Fruit fly (Drosophila melanogaster) whole organism, embryonic: ENCODE results near the gene Hrb98DE.

Experiments
- Asciz ChIP-seq: fragments of 200-800 bp; sonication (Bioruptor generic); optimal IDR thresholded peaks from 2 replicates; lab custom pipeline; 2017; ENCODE audit warnings: missing biosample characterization, mild to moderate bottlenecking, missing genetic modification characterization, missing genetic modification reagents
- Atf6 ChIP-seq: fragments of 200-800 bp; sonication (Bioruptor generic); IDR thresholded peaks from 2 replicates; pipeline ENCODE4 v1.3.6; 2022; ENCODE audit warnings: missing biosample characterization, missing genetic modification characterization
- Bdp1 ChIP-seq: fragments of 200-800 bp; sonication (Bioruptor generic); optimal IDR thresholded peaks from 3 replicates; lab custom pipeline; 2016; ENCODE audit warnings: missing biosample characterization, missing genetic modification characterization
- BtbVII ChIP-seq: fragments of 200-800 bp; sonication (Bioruptor generic); optimal IDR thresholded peaks from 3 replicates; lab custom pipeline; 2017; ENCODE audit warnings: missing biosample characterization, mild to moderate bottlenecking, missing genetic modification characterization
- CG11398 ChIP-seq: fragments of 200-800 bp; sonication (Bioruptor generic); optimal IDR thresholded peaks from 2 replicates; lab custom pipeline; 2016; ENCODE audit warnings: missing biosample characterization, missing genetic modification characterization
- CG12155 ChIP-seq: fragments of 200-800 bp; sonication (Bioruptor generic); optimal IDR thresholded peaks from 3 replicates; lab custom pipeline; 2016; ENCODE audit warnings: missing biosample characterization, missing genetic modification characterization
- CG12769 ChIP-seq: fragments of 200-800 bp; sonication (Bioruptor generic); optimal IDR thresholded peaks from 2 replicates; lab custom pipeline; 2019; ENCODE audit warnings: missing biosample characterization, mild to moderate bottlenecking, missing genetic modification characterization, moderate library complexity
- CG14965 ChIP-seq: fragments of 200-800 bp; sonication (Bioruptor generic); optimal IDR thresholded peaks from 2 replicates; lab custom pipeline; 2016; ENCODE audit warnings: missing biosample characterization, missing genetic modification characterization, borderline replicate concordance
- CG15696 ChIP-seq: fragments of 200-800 bp; sonication (Bioruptor generic); optimal IDR thresholded peaks from 2 replicates; lab custom pipeline; 2019; ENCODE audit warnings: missing biosample characterization, mild to moderate bottlenecking, missing genetic modification characterization, moderate library complexity
- CG16813 ChIP-seq: fragments of 200-800 bp; sonication (Bioruptor generic); IDR thresholded peaks from 3 replicates; pipeline ENCODE4 v1.3.6; 2022; ENCODE audit warnings: missing biosample characterization, missing genetic modification characterization; ENCODE audit not compliant: partially characterized antibody
- CG17186 ChIP-seq: fragments of 200-800 bp; sonication (Bioruptor generic); optimal IDR thresholded peaks from 3 replicates; lab custom pipeline; 2017; ENCODE audit warnings: missing biosample characterization, missing genetic modification reagents, missing genetic modification characterization
- CG17328 ChIP-seq: fragments of 200-800 bp; sonication (Bioruptor generic); IDR thresholded peaks from 2 replicates; pipeline ENCODE4 v1.3.6; 2022; ENCODE audit warnings: missing biosample characterization, missing genetic modification characterization
- CG18619 ChIP-seq: fragments of 200-800 bp; sonication (Bioruptor generic); optimal IDR thresholded peaks from 3 replicates; lab custom pipeline; 2017; ENCODE audit warnings: missing biosample characterization, mild to moderate bottlenecking, missing genetic modification characterization
- CG2712 ChIP-seq: fragments of 200-800 bp; optimal IDR thresholded peaks from 3 replicates; lab custom pipeline; 2019; ENCODE audit warnings: missing biosample characterization, mild to moderate bottlenecking, missing genetic modification characterization, moderate library complexity
- CG2875 ChIP-seq: fragments of 200-800 bp; sonication (Bioruptor generic); optimal IDR thresholded peaks from 2 replicates; lab custom pipeline; 2017; ENCODE audit warnings: missing biosample characterization, mild to moderate bottlenecking, missing genetic modification characterization, missing genetic modification reagents
- CG31441 ChIP-seq: fragments of 200-800 bp; sonication (Bioruptor generic); IDR thresholded peaks from 2 replicates; pipeline ENCODE4 v1.3.6; 2022; ENCODE audit warnings: missing biosample characterization, missing genetic modification characterization
- CG32767 ChIP-seq: fragments of 200-800 bp; sonication (Bioruptor generic); IDR thresholded peaks from 2 replicates; pipeline ENCODE4 v1.3.6; 2022; ENCODE audit warnings: missing biosample characterization, missing genetic modification characterization
- CG4282 ChIP-seq: fragments of 200-800 bp; sonication (Bioruptor generic); optimal IDR thresholded peaks from 2 replicates; lab custom pipeline; 2016; ENCODE audit warnings: missing biosample characterization, missing genetic modification characterization
- CG4424 ChIP-seq: fragments of 200-800 bp; sonication (Bioruptor generic); optimal IDR thresholded peaks from 3 replicates; lab custom pipeline; 2016; ENCODE audit warnings: missing biosample characterization, missing genetic modification characterization
- CG5953 ChIP-seq: fragments of 200-800 bp; sonication (Bioruptor generic); IDR thresholded peaks from 2 replicates; pipeline ENCODE4 v1.3.6; 2022; ENCODE audit warnings: missing biosample characterization, missing genetic modification characterization
- CG6765 ChIP-seq: fragments of 200-800 bp; sonication (Bioruptor generic); optimal IDR thresholded peaks from 3 replicates; lab custom pipeline; 2017; ENCODE audit warnings: missing biosample characterization, mild to moderate bottlenecking, missing genetic modification characterization
- CG7745 ChIP-seq: fragments of 200-800 bp; sonication (Bioruptor generic); optimal IDR thresholded peaks from 2 replicates; lab custom pipeline; 2018; ENCODE audit warnings: missing biosample characterization, mild to moderate bottlenecking, missing genetic modification characterization, moderate library complexity
- CG7963 ChIP-seq: fragments of 200-800 bp; sonication (Bioruptor generic); IDR thresholded peaks from 3 replicates; pipeline ENCODE4 v1.3.6; 2022; ENCODE audit warnings: missing biosample characterization, missing genetic modification characterization; ENCODE audit not compliant: partially characterized antibody
- CG8944 ChIP-seq: fragments of 200-800 bp; sonication (Bioruptor generic); optimal IDR thresholded peaks from 3 replicates; lab custom pipeline; 2016; ENCODE audit warnings: missing biosample characterization, missing genetic modification characterization
- CG9609 ChIP-seq: fragments of 200-800 bp; sonication (Bioruptor generic); optimal IDR thresholded peaks from 3 replicates; lab custom pipeline; 2016; ENCODE audit warnings: missing biosample characterization, missing genetic modification characterization
- CTCF ChIP-seq: fragments of 200-800 bp; sonication (Bioruptor generic); optimal IDR thresholded peaks from 2 replicates; lab custom pipeline; 2017; ENCODE audit warnings: missing biosample characterization, mild to moderate bottlenecking, missing genetic modification characterization, moderate library complexity
- D19A ChIP-seq: fragments of 200-800 bp; optimal IDR thresholded peaks from 3 replicates; lab custom pipeline; 2019; ENCODE audit warnings: missing biosample characterization, mild to moderate bottlenecking, missing genetic modification characterization, moderate library complexity
- D19B ChIP-seq: fragments of 200-800 bp; sonication (Bioruptor generic); optimal IDR thresholded peaks from 2 replicates; lab custom pipeline; 2017; ENCODE audit warnings: missing biosample characterization, mild to moderate bottlenecking, missing genetic modification characterization
- Ets65A ChIP-seq: fragments of 200-800 bp; sonication (Bioruptor generic); peaks from one replicate; lab custom pipeline; 2016; ENCODE audit warnings: missing biosample characterization, missing genetic modification characterization
- Fer3 ChIP-seq: fragments of 200-800 bp; sonication (Bioruptor generic); optimal IDR thresholded peaks from 2 replicates; lab custom pipeline; 2018; ENCODE audit warnings: missing biosample characterization, mild to moderate bottlenecking, missing genetic modification characterization, moderate library complexity
- HLHmδ ChIP-seq: fragments of 200-800 bp; sonication (Bioruptor generic); optimal IDR thresholded peaks from 2 replicates; lab custom pipeline; 2018; ENCODE audit warnings: missing biosample characterization, mild to moderate bottlenecking, missing genetic modification characterization, moderate library complexity
- Med ChIP-seq: fragments of 200-800 bp; sonication (Bioruptor generic); peaks from one replicate; lab custom pipeline; 2016; ENCODE audit warnings: missing biosample characterization, missing genetic modification characterization, mild to moderate bottlenecking, inconsistent platforms, moderate library complexity
- Oaz ChIP-seq: fragments of 200-800 bp; sonication (Bioruptor generic); IDR thresholded peaks from 2 replicates; pipeline ENCODE4 v1.3.6; 2022; ENCODE audit warnings: missing biosample characterization, missing genetic modification characterization
- Spps ChIP-seq: fragments of 200-800 bp; sonication (Bioruptor generic); optimal IDR thresholded peaks from 2 replicates; lab custom pipeline; 2018; ENCODE audit warnings: missing biosample characterization, mild to moderate bottlenecking, missing genetic modification characterization
- Sry-δ ChIP-seq: fragments of 200-800 bp; sonication (Bioruptor generic); optimal IDR thresholded peaks from 2 replicates; lab custom pipeline; 2016; ENCODE audit warnings: missing biosample characterization, missing genetic modification characterization
- ap ChIP-seq: fragments of 200-800 bp; sonication (Bioruptor generic); IDR thresholded peaks from 2 replicates; pipeline ENCODE4 v1.3.6; 2022; ENCODE audit warnings: missing biosample characterization, missing genetic modification characterization
- da ChIP-seq: fragments of 200-800 bp; sonication (Bioruptor generic); optimal IDR thresholded peaks from 2 replicates; lab custom pipeline; 2016; ENCODE audit warnings: missing biosample characterization, missing genetic modification characterization
- dysf ChIP-seq: fragments of 200-800 bp; sonication (Bioruptor generic); IDR thresholded peaks from 3 replicates; pipeline ENCODE4 v1.3.6; 2022; ENCODE audit warnings: missing biosample characterization, missing genetic modification characterization
- gcm ChIP-seq: fragments of 200-800 bp; sonication (Bioruptor generic); optimal IDR thresholded peaks from 2 replicates; lab custom pipeline; 2019; ENCODE audit warnings: missing biosample characterization, mild to moderate bottlenecking, missing genetic modification characterization, moderate library complexity
- gem ChIP-seq: fragments of 200-800 bp; sonication (Bioruptor generic); optimal IDR thresholded peaks from 2 replicates; lab custom pipeline; 2019; ENCODE audit warnings: missing biosample characterization, mild to moderate bottlenecking, missing genetic modification characterization, moderate library complexity
- gro ChIP-seq: fragments of 200-800 bp; sonication (Bioruptor generic); optimal IDR thresholded peaks from 2 replicates; lab custom pipeline; 2016; ENCODE audit warnings: missing biosample characterization, missing genetic modification characterization
- gsb ChIP-seq: fragments of 200-800 bp; sonication (Bioruptor generic); IDR thresholded peaks from 2 replicates; pipeline ENCODE4 v1.3.6; 2022; ENCODE audit warnings: missing biosample characterization, missing genetic modification characterization
- ken ChIP-seq: fragments of 200-800 bp; sonication (Bioruptor generic); IDR thresholded peaks from 3 replicates; pipeline ENCODE4 v1.3.6; 2022; ENCODE audit warnings: missing biosample characterization, missing genetic modification characterization
- nmo ChIP-seq: fragments of 200-800 bp; sonication (Bioruptor generic); optimal IDR thresholded peaks from 2 replicates; lab custom pipeline; 2018; ENCODE audit warnings: missing biosample characterization, mild to moderate bottlenecking, missing genetic modification characterization, moderate library complexity
- phol ChIP-seq: fragments of 200-800 bp; sonication (Bioruptor generic); optimal IDR thresholded peaks from 3 replicates; lab custom pipeline; 2018; ENCODE audit warnings: missing biosample characterization, mild to moderate bottlenecking, missing genetic modification characterization, moderate library complexity
- ranshi ChIP-seq: fragments of 200-800 bp; sonication (Bioruptor generic); IDR thresholded peaks from 2 replicates; pipeline ENCODE4 v1.3.6; 2022; ENCODE audit warnings: missing biosample characterization, missing genetic modification characterization
- rib ChIP-seq: fragments of 200-800 bp; sonication (Bioruptor generic); IDR thresholded peaks from 2 replicates; pipeline ENCODE4 v1.3.6; 2022; ENCODE audit warnings: missing biosample characterization, missing genetic modification characterization
- tll ChIP-seq, 2 experiments: fragments of 200-800 bp in 1 of 2; fragments of >200 bp in 1 of 2; sonication (Bioruptor generic) in 1 of 2; optimal IDR thresholded peaks; 2 replicates each; lab custom pipeline; 2017 to 2019; ENCODE audit warnings: missing biosample characterization in 2 of 2, missing genetic modification characterization in 2 of 2, mild to moderate bottlenecking in 1 of 2, moderate library complexity in 1 of 2
- tna ChIP-seq: fragments of 200-800 bp; sonication (Bioruptor generic); IDR thresholded peaks from 2 replicates; pipeline ENCODE4 v1.3.6; 2022; ENCODE audit warnings: missing biosample characterization, missing genetic modification characterization; ENCODE audit not compliant: partially characterized antibody
- toy ChIP-seq: fragments of 200-800 bp; sonication (Bioruptor generic); IDR thresholded peaks from 2 replicates; pipeline ENCODE4 v1.3.6; 2022; ENCODE audit warnings: missing biosample characterization, missing genetic modification characterization

The Hrb98DE gene

dm6 chr3R:28561320-28561831 is 38.3 kb upstream of the Hrb98DE start (continued):
- peak; percentile 23 for TF ChIP-seq phol
- no peak for TF ChIP-seq CG17328 (GFP tag; lab: Robert Waterston, UW)
- no peak for TF ChIP-seq CG14965
- no peak for TF ChIP-seq Spps (tag; lab: Kevin White, UChicago)
- no peak for TF ChIP-seq gcm (GFP tag; lab: Kevin White, UChicago)
- TF ChIP-seq ken (GFP tag; lab: Robert Waterston, UW) = no peak

dm6 chr3R:28562654-28563198 is 36.9 kb upstream of the Hrb98DE start:
- TF ChIP-seq CG31441 (0 out of 2 replicates have a peak, but pooled peaks have one; percentile 10), CG12155 (no peak), Sry-δ (GFP tag; lab: Kevin White, UChicago) (no peak), Oaz (no peak), ranshi (GFP tag; lab: Robert Waterston, UW) (no peak), Asciz (no peak), CG12769 (tag; lab: Kevin White, UChicago) (no peak), CG11398 (GFP tag; lab: Kevin White, UChicago) (no peak), gsb (GFP tag; lab: Robert Waterston, UW) (no peak), CG18619 (GFP tag; lab: Kevin White, UChicago) (no peak), gro (GFP tag; lab: Kevin White, UChicago) (no peak), gem (tag; lab: Kevin White, UChicago) (peak; percentile 46), CG6765 (GFP tag; lab: Kevin White, UChicago) (no peak), toy (GFP tag; lab: Robert Waterston, UW) (no peak), Bdp1 (GFP tag; lab: Kevin White, UChicago) (no peak), HLHmδ (GFP tag; lab: Kevin White, UChicago) (no peak), D19B (GFP tag; lab: Kevin White, UChicago) (peak; percentile 63), Ets65A (GFP tag; lab: Kevin White, UChicago) (peak; percentile 74), Med (GFP tag; lab: Kevin White, UChicago) (peak; percentile 55), Atf6 (GFP tag; lab: Robert Waterston, UW) (no peak), da (no peak), CG4424 (GFP tag; lab: Kevin White, UChicago) (no peak), tll (GFP tag; optimal IDR thresholded peaks at IDR 0.05; lab: Kevin White, UChicago) (no peak), ap (0 out of 2 replicates have a peak, but pooled peaks have one; percentile 6), CG9609 (no peak), CG32767 (no peak), CG2712 (tag; lab: Kevin White, UChicago) (peak; percentile 37), CG17186 (GFP tag; lab: Kevin White, UChicago) (no peak), rib (GFP tag; lab: Robert Waterston, UW) (no peak), tna (GFP tag; lab: Robert Waterston, UW) (no peak), Fer3 (no peak), CTCF (GFP tag; lab: Kevin White, UChicago) (no peak), CG7745 (tag; lab: Kevin White, UChicago) (no peak), CG2875 (GFP tag; lab: Kevin White, UChicago) (no peak), CG16813 (peak; percentile 58; the same call in 2 of the 3 replicates), BtbVII (GFP tag; lab: Kevin White, UChicago) (no peak), CG8944 (GFP tag; lab: Kevin White, UChicago) (no peak), dysf (GFP tag; lab: Robert Waterston, UW) (no peak), D19A (tag; lab: Kevin White, UChicago) (peak; percentile 73), nmo (peak; percentile 18), CG7963 (peak; percentile 31; the same call in 1 of the 3 replicates), CG4282 (no peak), CG15696 (peak; percentile 30), CG5953 (GFP tag; lab: Robert Waterston, UW) (no peak)
